Comparison of ENCODE assay signal across 1 fruit fly cellular context in genomic region chr3R:17703691-17704537, dm6.
TF ChIP-seq lines count a peak whose summit lies in the region.

No protein-coding gene starts in this region.

TF ChIP-seq in whole organism, embryonic, 481 proteins besides CTCF, POLR2A, EP300 and RAD21 (continued from another document and continues in another):
- peak in 1 of 2 experiments; percentile 94 for TF ChIP-seq Hr78 (GFP tag; optimal IDR thresholded peaks at IDR 0.05; lab: Kevin White, UChicago)
- peak; percentile 87 for TF ChIP-seq ftz-f1 (GFP tag; optimal IDR thresholded peaks at IDR 0.05; lab: Kevin White, UChicago)
- TF ChIP-seq Antp (GFP tag; optimal IDR thresholded peaks at IDR 0.05; lab: Kevin White, UChicago), result peak; percentile 99
- peak; percentile 99 for TF ChIP-seq slou (GFP tag; optimal IDR thresholded peaks at IDR 0.05; lab: Kevin White, UChicago)
- TF ChIP-seq NC2α (GFP tag; optimal IDR thresholded peaks at IDR 0.05; lab: Kevin White, UChicago), result peak; percentile 99
- peak; percentile 99 for TF ChIP-seq Atf-2 (GFP tag; optimal IDR thresholded peaks at IDR 0.05; lab: Kevin White, UChicago)
- peak; percentile 99 for TF ChIP-seq Bteb2 (GFP tag; optimal IDR thresholded peaks at IDR 0.05; lab: Kevin White, UChicago)
- TF ChIP-seq HHEX (GFP tag; optimal IDR thresholded peaks at IDR 0.05; lab: Kevin White, UChicago), result peak; percentile 99
- peak; percentile 99 for TF ChIP-seq repo (GFP tag; optimal IDR thresholded peaks at IDR 0.05; lab: Kevin White, UChicago)
- TF ChIP-seq CG15514 (GFP tag; optimal IDR thresholded peaks at IDR 0.05; lab: Kevin White, UChicago), result peak; percentile 95
- TF ChIP-seq CG2129 (GFP tag; IDR thresholded peaks at IDR 0.05; lab: Robert Waterston, UW; ENCODE audit: partially characterized antibody), result no peak
- TF ChIP-seq CG10979 (tag; optimal IDR thresholded peaks at IDR 0.05; lab: Kevin White, UChicago), result peak; percentile 99
- TF ChIP-seq nmo (GFP tag; optimal IDR thresholded peaks at IDR 0.05; lab: Kevin White, UChicago), result peak; percentile 99
- peak; percentile 99 for TF ChIP-seq gcm2 (GFP tag; optimal IDR thresholded peaks at IDR 0.05; lab: Kevin White, UChicago)
- peak; percentile 99 for TF ChIP-seq Awh (GFP tag; IDR thresholded peaks at IDR 0.05; lab: Robert Waterston, UW)
- peak; percentile 98 for TF ChIP-seq HmgZ (tag; optimal IDR thresholded peaks at IDR 0.05; lab: Kevin White, UChicago)
- peak; percentile 97 for TF ChIP-seq CG1024 (GFP tag; IDR thresholded peaks at IDR 0.05; lab: Robert Waterston, UW)
- no peak for TF ChIP-seq CG8478 (optimal IDR thresholded peaks at IDR 0.05; lab: Kevin White, UChicago)
- TF ChIP-seq Gsc (GFP tag; IDR thresholded peaks at IDR 0.05; lab: Robert Waterston, UW), result peak; percentile 97
- peak; percentile 90 for TF ChIP-seq Neu2 (GFP tag; optimal IDR thresholded peaks at IDR 0.05; lab: Kevin White, UChicago; ENCODE audit: borderline replicate concordance)
- TF ChIP-seq psq (GFP tag; optimal IDR thresholded peaks at IDR 0.05; lab: Kevin White, UChicago), result peak; percentile 96
- TF ChIP-seq Hr51 (GFP tag; optimal IDR thresholded peaks at IDR 0.05; lab: Kevin White, UChicago), result peak; percentile 99
- no peak for TF ChIP-seq Tbp (GFP tag; optimal IDR thresholded peaks at IDR 0.05; lab: Kevin White, UChicago)
- peak; percentile 99 for TF ChIP-seq Atf6 (GFP tag; IDR thresholded peaks at IDR 0.05; lab: Robert Waterston, UW)
- peak; percentile 98 for TF ChIP-seq CG3065 (GFP tag; optimal IDR thresholded peaks at IDR 0.05; lab: Kevin White, UChicago)
- peak; percentile 99 for TF ChIP-seq E2f1 (GFP tag; IDR thresholded peaks at IDR 0.05; lab: Robert Waterston, UW)
- TF ChIP-seq CG42726 (GFP tag; IDR thresholded peaks at IDR 0.05; lab: Robert Waterston, UW; ENCODE audit: partially characterized antibody), result no peak
- no peak; the same call in 1 of the 2 replicates for TF ChIP-seq Bgb (GFP tag; IDR thresholded peaks at IDR 0.05; lab: Robert Waterston, UW; ENCODE audit: partially characterized antibody)
- no peak for TF ChIP-seq CG14860 (GFP tag; IDR thresholded peaks at IDR 0.05; lab: Robert Waterston, UW; ENCODE audit: partially characterized antibody)
- TF ChIP-seq Oaz (GFP tag; IDR thresholded peaks at IDR 0.05; lab: Robert Waterston, UW), result peak; percentile 97
- peak; percentile 99 for TF ChIP-seq pb (GFP tag; optimal IDR thresholded peaks at IDR 0.05; lab: Kevin White, UChicago)
- peak; percentile 99 for TF ChIP-seq gro (GFP tag; optimal IDR thresholded peaks at IDR 0.05; lab: Kevin White, UChicago)
- peak; percentile 99 for TF ChIP-seq HLH3B (GFP tag; IDR thresholded peaks at IDR 0.05; lab: Robert Waterston, UW)
- TF ChIP-seq usp (GFP tag; optimal IDR thresholded peaks at IDR 0.05; lab: Kevin White, UChicago), result no peak
- peak; percentile 99 for TF ChIP-seq gem (tag; optimal IDR thresholded peaks at IDR 0.05; lab: Kevin White, UChicago)
- peak; percentile 88 for TF ChIP-seq Nf-YB (GFP tag; optimal IDR thresholded peaks at IDR 0.05; lab: Kevin White, UChicago)
- TF ChIP-seq CG1233 (GFP tag; optimal IDR thresholded peaks at IDR 0.05; lab: Kevin White, UChicago), result peak; percentile 98
- TF ChIP-seq CG17385 (GFP tag; optimal IDR thresholded peaks at IDR 0.05; lab: Kevin White, UChicago), result peak; percentile 98
- TF ChIP-seq yki (optimal IDR thresholded peaks at IDR 0.05; lab: Kevin White, UChicago), result no peak
- TF ChIP-seq CG31365 (tag; optimal IDR thresholded peaks at IDR 0.05; lab: Kevin White, UChicago), result peak; percentile 92
- peak; percentile 87 for TF ChIP-seq Fer2 (tag; optimal IDR thresholded peaks at IDR 0.05; lab: Kevin White, UChicago)
- TF ChIP-seq Dad (GFP tag; optimal IDR thresholded peaks at IDR 0.05; lab: Kevin White, UChicago), result peak; percentile 99
- TF ChIP-seq vfl (GFP tag; optimal IDR thresholded peaks at IDR 0.05; lab: Kevin White, UChicago), result peak; percentile 98
- peak; percentile 81 for TF ChIP-seq CG7745 (tag; optimal IDR thresholded peaks at IDR 0.05; lab: Kevin White, UChicago)
- peak; percentile 99 for TF ChIP-seq vvl (GFP tag; IDR thresholded peaks at IDR 0.05; lab: Robert Waterston, UW)
- TF ChIP-seq CG7839 (tag; optimal IDR thresholded peaks at IDR 0.05; lab: Kevin White, UChicago), result peak; percentile 99
- peak; percentile 99 for TF ChIP-seq CG3726 (GFP tag; IDR thresholded peaks at IDR 0.05; lab: Robert Waterston, UW)
- TF ChIP-seq CG8089 (GFP tag; optimal IDR thresholded peaks at IDR 0.05; lab: Kevin White, UChicago), result peak; percentile 99
- peak; percentile 66 for TF ChIP-seq B-H2 (GFP tag; optimal IDR thresholded peaks at IDR 0.05; lab: Kevin White, UChicago)
- peak; percentile 96 for TF ChIP-seq scrt (GFP tag; optimal IDR thresholded peaks at IDR 0.05; lab: Kevin White, UChicago)
- TF ChIP-seq CG10209 (GFP tag; optimal IDR thresholded peaks at IDR 0.05; lab: Kevin White, UChicago), result peak; percentile 99
- peak; percentile 97 for TF ChIP-seq CG13424 (tag; optimal IDR thresholded peaks at IDR 0.05; lab: Kevin White, UChicago)
- peak; percentile 99 for TF ChIP-seq kay (GFP tag; optimal IDR thresholded peaks at IDR 0.05; lab: Kevin White, UChicago)
- peak; percentile 99 for TF ChIP-seq CG14050 (GFP tag; IDR thresholded peaks at IDR 0.05; lab: Robert Waterston, UW)
- peak; percentile 98 for TF ChIP-seq gsb (GFP tag; IDR thresholded peaks at IDR 0.05; lab: Robert Waterston, UW)
- peak; percentile 99 for TF ChIP-seq Rfx (GFP tag; IDR thresholded peaks at IDR 0.05; lab: Robert Waterston, UW)
- peak; percentile 99 for TF ChIP-seq CG9609 (GFP tag; optimal IDR thresholded peaks at IDR 0.05; lab: Kevin White, UChicago)
- peak; percentile 99 for TF ChIP-seq B-H1 (GFP tag; IDR thresholded peaks at IDR 0.05; lab: Robert Waterston, UW)
- peak; percentile 82 for TF ChIP-seq CG3995 (GFP tag; optimal IDR thresholded peaks at IDR 0.05; lab: Kevin White, UChicago)
- TF ChIP-seq rib (GFP tag; IDR thresholded peaks at IDR 0.05; lab: Robert Waterston, UW), result peak; percentile 97
- TF ChIP-seq HmgD (GFP tag; optimal IDR thresholded peaks at IDR 0.05; lab: Kevin White, UChicago), result peak; percentile 98
- TF ChIP-seq ind (GFP tag; optimal IDR thresholded peaks at IDR 0.05; lab: Kevin White, UChicago), result peak; percentile 99
- peak; percentile 99 for TF ChIP-seq CG13624 (GFP tag; optimal IDR thresholded peaks at IDR 0.05; lab: Kevin White, UChicago)
- TF ChIP-seq ab (GFP tag; optimal IDR thresholded peaks at IDR 0.05; lab: Kevin White, UChicago), result peak; percentile 99
- peak; percentile 99 for TF ChIP-seq gce (GFP tag; IDR thresholded peaks at IDR 0.05; lab: Robert Waterston, UW)
- TF ChIP-seq Xrp1 (GFP tag; IDR thresholded peaks at IDR 0.05; lab: Robert Waterston, UW), result peak; percentile 99
- peak; percentile 98 for TF ChIP-seq CG1603 (tag; optimal IDR thresholded peaks at IDR 0.05; lab: Kevin White, UChicago)
- peak; percentile 95 for TF ChIP-seq zen (tag; optimal IDR thresholded peaks at IDR 0.05; lab: Kevin White, UChicago)
- TF ChIP-seq grn (GFP tag; optimal IDR thresholded peaks at IDR 0.05; lab: Kevin White, UChicago), result peak; percentile 95
- TF ChIP-seq toy (GFP tag; IDR thresholded peaks at IDR 0.05; lab: Robert Waterston, UW), result peak; percentile 96
- peak; percentile 98 for TF ChIP-seq Lim3 (GFP tag; IDR thresholded peaks at IDR 0.05; lab: Robert Waterston, UW)
- peak; percentile 94 for TF ChIP-seq D19B (GFP tag; optimal IDR thresholded peaks at IDR 0.05; lab: Kevin White, UChicago)
- no peak for TF ChIP-seq hth (optimal IDR thresholded peaks at IDR 0.05; lab: Kevin White, UChicago)
- TF ChIP-seq CG8765 (GFP tag; IDR thresholded peaks at IDR 0.05; lab: Robert Waterston, UW), result peak; percentile 96
- TF ChIP-seq CG17328 (GFP tag; IDR thresholded peaks at IDR 0.05; lab: Robert Waterston, UW), result peak; percentile 99
- TF ChIP-seq CG7556 (GFP tag; optimal IDR thresholded peaks at IDR 0.05; lab: Kevin White, UChicago), result peak; percentile 99
- peak; percentile 98 for TF ChIP-seq Poxn (GFP tag; IDR thresholded peaks at IDR 0.05; lab: Robert Waterston, UW)
- TF ChIP-seq lilli (GFP tag; optimal IDR thresholded peaks at IDR 0.05; lab: Kevin White, UChicago), result peak; percentile 99
- peak; percentile 99 for TF ChIP-seq Atf3 (GFP tag; optimal IDR thresholded peaks at IDR 0.05; lab: Kevin White, UChicago)
- TF ChIP-seq CG18599 (GFP tag; optimal IDR thresholded peaks at IDR 0.05; lab: Kevin White, UChicago), result peak; percentile 99
- peak; percentile 98 for TF ChIP-seq her (GFP tag; optimal IDR thresholded peaks at IDR 0.05; lab: Kevin White, UChicago)
- peak; percentile 98 for TF ChIP-seq CG11504 (tag; optimal IDR thresholded peaks at IDR 0.05; lab: Kevin White, UChicago)
- TF ChIP-seq CG13123 (GFP tag; optimal IDR thresholded peaks at IDR 0.05; lab: Kevin White, UChicago), result peak; percentile 98
- TF ChIP-seq CG3847 (GFP tag; IDR thresholded peaks at IDR 0.05; lab: Robert Waterston, UW), result peak; percentile 98
- peak; percentile 69 for TF ChIP-seq stwl (tag; optimal IDR thresholded peaks at IDR 0.05; lab: Kevin White, UChicago)
- peak; percentile 99 for TF ChIP-seq CG1529 (GFP tag; optimal IDR thresholded peaks at IDR 0.05; lab: Kevin White, UChicago)
- TF ChIP-seq Meics (GFP tag; optimal IDR thresholded peaks at IDR 0.05; lab: Kevin White, UChicago), result peak; percentile 99
- no peak for TF ChIP-seq Lpt (GFP tag; optimal IDR thresholded peaks at IDR 0.05; lab: Kevin White, UChicago)
- TF ChIP-seq mld (GFP tag; IDR thresholded peaks at IDR 0.05; lab: Robert Waterston, UW; ENCODE audit: partially characterized antibody), result no peak
- TF ChIP-seq Hr39 (optimal IDR thresholded peaks at IDR 0.05; lab: Kevin White, UChicago), result no peak
- TF ChIP-seq HLHmδ (GFP tag; optimal IDR thresholded peaks at IDR 0.05; lab: Kevin White, UChicago), result no peak
- peak; percentile 97 for TF ChIP-seq CG31388 (GFP tag; optimal IDR thresholded peaks at IDR 0.05; lab: Kevin White, UChicago)
- TF ChIP-seq H15 (GFP tag; IDR thresholded peaks at IDR 0.05; lab: Robert Waterston, UW), result peak; percentile 99
- TF ChIP-seq CG14441 (GFP tag; IDR thresholded peaks at IDR 0.05; lab: Robert Waterston, UW), result peak; percentile 99
- peak; percentile 93 for TF ChIP-seq CG3163 (GFP tag; optimal IDR thresholded peaks at IDR 0.05; lab: Kevin White, UChicago)
- peak; percentile 97 for TF ChIP-seq sr (GFP tag; IDR thresholded peaks at IDR 0.05; lab: Robert Waterston, UW)
- no peak for TF ChIP-seq D (optimal IDR thresholded peaks at IDR 0.05; lab: Kevin White, UChicago)
- peak; percentile 99 for TF ChIP-seq D (GFP tag; optimal IDR thresholded peaks at IDR 0.05; lab: Kevin White, UChicago)
- TF ChIP-seq ato (GFP tag; IDR thresholded peaks at IDR 0.05; lab: Robert Waterston, UW; ENCODE audit: partially characterized antibody), result no peak
- TF ChIP-seq CG6654 (GFP tag; optimal IDR thresholded peaks at IDR 0.05; lab: Kevin White, UChicago), result peak; percentile 94
- peak; percentile 99 for TF ChIP-seq CG12219 (GFP tag; optimal IDR thresholded peaks at IDR 0.05; lab: Kevin White, UChicago)
- TF ChIP-seq pita (GFP tag; optimal IDR thresholded peaks at IDR 0.05; lab: Kevin White, UChicago), result no peak
- peak; percentile 97 for TF ChIP-seq p53 (GFP tag; optimal IDR thresholded peaks at IDR 0.05; lab: Kevin White, UChicago)
- TF ChIP-seq NC2β (GFP tag; optimal IDR thresholded peaks at IDR 0.05; lab: Kevin White, UChicago), result peak; percentile 99
- peak; percentile 98 for TF ChIP-seq CG10565 (GFP tag; optimal IDR thresholded peaks at IDR 0.05; lab: Kevin White, UChicago)
- TF ChIP-seq CG10147 (GFP tag; optimal IDR thresholded peaks at IDR 0.05; lab: Kevin White, UChicago), result peak; percentile 97
- TF ChIP-seq Kr (GFP tag; optimal IDR thresholded peaks at IDR 0.05; lab: Kevin White, UChicago), result peak; percentile 19
- TF ChIP-seq CG4854 (GFP tag; optimal IDR thresholded peaks at IDR 0.05; lab: Kevin White, UChicago), result peak; percentile 99
- TF ChIP-seq dysf (GFP tag; IDR thresholded peaks at IDR 0.05; lab: Robert Waterston, UW), result peak; percentile 99
- peak; percentile 99 for TF ChIP-seq CG11456 (GFP tag; IDR thresholded peaks at IDR 0.05; lab: Robert Waterston, UW)
- peak; percentile 25 for TF ChIP-seq pzg (GFP tag; optimal IDR thresholded peaks at IDR 0.05; lab: Kevin White, UChicago)
- peak; percentile 99 for TF ChIP-seq BtbVII (GFP tag; optimal IDR thresholded peaks at IDR 0.05; lab: Kevin White, UChicago)
- peak; percentile 99 for TF ChIP-seq fd96Cb (tag; optimal IDR thresholded peaks at IDR 0.05; lab: Kevin White, UChicago)
- TF ChIP-seq schlank (tag; optimal IDR thresholded peaks at IDR 0.05; lab: Kevin White, UChicago), result peak; percentile 97
- peak; percentile 91 for TF ChIP-seq CG8281 (tag; optimal IDR thresholded peaks at IDR 0.05; lab: Kevin White, UChicago)
- TF ChIP-seq sens (GFP tag; lab: Kevin White, UChicago), result peak; percentile 100
- TF ChIP-seq seq (GFP tag; IDR thresholded peaks at IDR 0.05; lab: Robert Waterston, UW), result peak; percentile 100
- TF ChIP-seq h (optimal IDR thresholded peaks at IDR 0.05; lab: Kevin White, UChicago), result no peak
- peak; percentile 99 for TF ChIP-seq ci (GFP tag; IDR thresholded peaks at IDR 0.05; lab: Robert Waterston, UW)
- TF ChIP-seq CG7963 (GFP tag; IDR thresholded peaks at IDR 0.05; lab: Robert Waterston, UW; ENCODE audit: partially characterized antibody), result no peak
- peak; percentile 88 for TF ChIP-seq CG33557 (GFP tag; optimal IDR thresholded peaks at IDR 0.05; lab: Kevin White, UChicago)
- peak; percentile 99 for TF ChIP-seq otp (GFP tag; IDR thresholded peaks at IDR 0.05; lab: Robert Waterston, UW)
- no peak for TF ChIP-seq CG6791 (GFP tag; IDR thresholded peaks at IDR 0.05; lab: Robert Waterston, UW; ENCODE audit: partially characterized antibody)
- TF ChIP-seq HLH4C (GFP tag; IDR thresholded peaks at IDR 0.05; lab: Robert Waterston, UW; ENCODE audit: partially characterized antibody), result no peak
- peak; percentile 98 for TF ChIP-seq wdn (GFP tag; IDR thresholded peaks at IDR 0.05; lab: Robert Waterston, UW)
- peak; percentile 98 for TF ChIP-seq ewg (GFP tag; optimal IDR thresholded peaks at IDR 0.05; lab: Kevin White, UChicago)
- peak; percentile 99 for TF ChIP-seq stc (GFP tag; IDR thresholded peaks at IDR 0.05; lab: Robert Waterston, UW)
- peak; percentile 99 for TF ChIP-seq CG12071 (GFP tag; optimal IDR thresholded peaks at IDR 0.05; lab: Kevin White, UChicago)
- peak; percentile 97 for TF ChIP-seq CG11085 (GFP tag; IDR thresholded peaks at IDR 0.05; lab: Robert Waterston, UW)
- TF ChIP-seq CG1832 (GFP tag; optimal IDR thresholded peaks at IDR 0.05; lab: Kevin White, UChicago), result no peak
- peak; percentile 98 for TF ChIP-seq CG11093 (GFP tag; IDR thresholded peaks at IDR 0.05; lab: Robert Waterston, UW)
- TF ChIP-seq hb (GFP tag; IDR thresholded peaks at IDR 0.05; lab: Robert Waterston, UW; ENCODE audit: partially characterized antibody), result no peak
- TF ChIP-seq Nf-YC (tag; optimal IDR thresholded peaks at IDR 0.05; lab: Kevin White, UChicago), result peak; percentile 86
